Worm (Caenorhabditis elegans): ENCODE results near the gene C39D10.1.

C39D10.1 gene

ce11 chrX:7898131-7898530, 8.6 kb upstream of the C39D10.1 start (continued):
- no peak; the same call in 1 of the 2 replicates for TF ChIP-seq mdt-29 (GFP tag; IDR thresholded peaks at IDR 0.05)
- peak; percentile 3 for TF ChIP-seq ztf-7 (tag; optimal IDR thresholded peaks at IDR 0.05)
- no peak for TF ChIP-seq lir-3 (tag; optimal IDR thresholded peaks at IDR 0.05)
- TF ChIP-seq gei-8 (GFP tag; optimal IDR thresholded peaks at IDR 0.05), result no peak
- TF ChIP-seq hmg-1.1 (GFP tag; IDR thresholded peaks at IDR 0.05), result no peak
- no peak for TF ChIP-seq snpc-4 (tag; optimal IDR thresholded peaks at IDR 0.05)
- no peak for TF ChIP-seq egl-27 (tag; optimal IDR thresholded peaks at IDR 0.05)
- TF ChIP-seq set-16 (GFP tag; IDR thresholded peaks at IDR 0.05), result no peak
- TF ChIP-seq mdl-1 (tag; optimal IDR thresholded peaks at IDR 0.05), result no peak
- no peak for TF ChIP-seq skn-1 (tag; optimal IDR thresholded peaks at IDR 0.05)
- TF ChIP-seq nhr-25 (tag; optimal IDR thresholded peaks at IDR 0.05; ENCODE audit: borderline replicate concordance, insufficient read depth), result no peak
- no peak for TF ChIP-seq nhr-77 (tag; optimal IDR thresholded peaks at IDR 0.05)
- no peak for TF ChIP-seq Y48G9A.11 (GFP tag; IDR thresholded peaks at IDR 0.05)
- TF ChIP-seq nhr-6 (tag; optimal IDR thresholded peaks at IDR 0.05), result no peak
- TF ChIP-seq ceh-32 (tag; optimal IDR thresholded peaks at IDR 0.05; ENCODE audit: poor library complexity), result no peak
- no peak for TF ChIP-seq T26A8.4 (GFP tag; IDR thresholded peaks at IDR 0.05)
- TF ChIP-seq ceh-82 (tag; optimal IDR thresholded peaks at IDR 0.05), result no peak
- no peak for TF ChIP-seq spr-3 (GFP tag; optimal IDR thresholded peaks at IDR 0.05)
- no peak; the same call in 1 of the 2 replicates for TF ChIP-seq ceh-20 (GFP tag; IDR thresholded peaks at IDR 0.05)
- 0 out of 2 replicates have a peak, but pooled peaks have one; percentile 18 for TF ChIP-seq lin-1 (GFP tag; IDR thresholded peaks at IDR 0.05)
- no peak for TF ChIP-seq daf-19 (GFP tag; conservative IDR thresholded peaks at IDR 0.05)
- TF ChIP-seq lin-15B (tag; optimal IDR thresholded peaks at IDR 0.05), result no peak
- no peak for TF ChIP-seq fkh-10 (GFP tag; optimal IDR thresholded peaks at IDR 0.05)
- 0 out of 2 replicates have a peak, but pooled peaks have one; percentile 74 for TF ChIP-seq D1046.2 (GFP tag; IDR thresholded peaks at IDR 0.05)
- no peak for TF ChIP-seq F37D6.2 (tag; optimal IDR thresholded peaks at IDR 0.05)
- no peak for TF ChIP-seq R02D3.7 (tag; optimal IDR thresholded peaks at IDR 0.05)
- no peak for TF ChIP-seq ZK337.2 (GFP tag; IDR thresholded peaks at IDR 0.05)
- peak; percentile 60 for TF ChIP-seq lin-38 (GFP tag; IDR thresholded peaks at IDR 0.05)
- TF ChIP-seq rbr-2 (tag; optimal IDR thresholded peaks at IDR 0.05), result no peak
- TF ChIP-seq nhr-237 (tag; optimal IDR thresholded peaks at IDR 0.05), result no peak
- TF ChIP-seq arid-1 (GFP tag; conservative IDR thresholded peaks at IDR 0.05), result no peak
- TF ChIP-seq zag-1 (tag; optimal IDR thresholded peaks at IDR 0.05), result no peak
- TF ChIP-seq madf-9 (GFP tag; conservative IDR thresholded peaks at IDR 0.05), result peak; percentile 54; the same call in 1 of the 2 replicates
- TF ChIP-seq dmd-6 (GFP tag; IDR thresholded peaks at IDR 0.05), result no peak
- TF ChIP-seq tag-97 (GFP tag; IDR thresholded peaks at IDR 0.05), result no peak
- peak; percentile 21 for TF ChIP-seq hlh-30 (tag; optimal IDR thresholded peaks at IDR 0.05; ENCODE audit: insufficient read depth)
- no peak for TF ChIP-seq lsy-2 (tag; optimal IDR thresholded peaks at IDR 0.05)
- TF ChIP-seq saeg-2 (GFP tag; IDR thresholded peaks at IDR 0.05), result no peak
- no peak for TF ChIP-seq F10B5.3 (tag; optimal IDR thresholded peaks at IDR 0.05)
- no peak for TF ChIP-seq aly-2 (tag; optimal IDR thresholded peaks at IDR 0.05)
- TF ChIP-seq nhr-111 (GFP tag; optimal IDR thresholded peaks at IDR 0.05), result no peak
- no peak for TF ChIP-seq nhr-102 (tag; optimal IDR thresholded peaks at IDR 0.05)
- TF ChIP-seq zip-2 (tag; optimal IDR thresholded peaks at IDR 0.05), result no peak
- TF ChIP-seq nhr-10 (tag; optimal IDR thresholded peaks at IDR 0.05), result no peak
- no peak for TF ChIP-seq daf-8 (GFP tag; IDR thresholded peaks at IDR 0.05)
- TF ChIP-seq ctbp-1 (GFP tag; IDR thresholded peaks at IDR 0.05), result no peak; the same call in 1 of the 2 replicates
- no peak for TF ChIP-seq duxl-1 (tag; optimal IDR thresholded peaks at IDR 0.05; ENCODE audit: poor library complexity)
- TF ChIP-seq php-3 (GFP tag; IDR thresholded peaks at IDR 0.05), result no peak
- TF ChIP-seq tra-1 (GFP tag; IDR thresholded peaks at IDR 0.05), result 0 out of 2 replicates have a peak, but pooled peaks have one; percentile 33
- TF ChIP-seq mxl-2 (GFP tag; conservative IDR thresholded peaks at IDR 0.05), result no peak
- TF ChIP-seq pqm-1 (tag; optimal IDR thresholded peaks at IDR 0.05), result no peak
